Fruit fly (Drosophila melanogaster) whole organism, embryonic: ENCODE data around the gene Pop5.

Experiments used
- Atf6 ChIP-seq: fragments of 200-800 bp; sonication (Bioruptor generic); IDR thresholded peaks from 2 replicates; pipeline ENCODE4 v1.3.6; 2022; ENCODE audit warnings: missing biosample characterization, missing genetic modification characterization
- Bteb2 ChIP-seq: fragments of 200-800 bp; sonication (Bioruptor generic); optimal IDR thresholded peaks from 2 replicates; lab custom pipeline; 2016; ENCODE audit warnings: missing biosample characterization, missing genetic modification characterization
- CG11560 ChIP-seq: fragments of 200-800 bp; sonication (Bioruptor generic); IDR thresholded peaks from 3 replicates; pipeline ENCODE4 v1.3.6; 2022; ENCODE audit warnings: missing biosample characterization, missing genetic modification characterization
- CG11695 ChIP-seq: fragments of 200-800 bp; sonication (Bioruptor generic); IDR thresholded peaks from 3 replicates; pipeline ENCODE4 v1.3.6; 2022; ENCODE audit warnings: missing biosample characterization, missing genetic modification characterization
- CG12071 ChIP-seq: fragments of 200-800 bp; sonication (Bioruptor generic); optimal IDR thresholded peaks from 3 replicates; lab custom pipeline; 2018; ENCODE audit warnings: missing biosample characterization, mild to moderate bottlenecking, missing genetic modification characterization
- CG12155 ChIP-seq: fragments of 200-800 bp; sonication (Bioruptor generic); optimal IDR thresholded peaks from 3 replicates; lab custom pipeline; 2016; ENCODE audit warnings: missing biosample characterization, missing genetic modification characterization
- CG14710 ChIP-seq: fragments of 200-800 bp; sonication (Bioruptor generic); optimal IDR thresholded peaks from 3 replicates; lab custom pipeline; 2019; ENCODE audit warnings: missing biosample characterization, mild to moderate bottlenecking, missing genetic modification characterization, moderate library complexity
- CG1529 ChIP-seq: fragments of 200-800 bp; sonication (Bioruptor generic); optimal IDR thresholded peaks from 3 replicates; lab custom pipeline; 2018; ENCODE audit warnings: missing biosample characterization, missing genetic modification characterization
- CG1603 ChIP-seq: fragments of 200-800 bp; sonication (Bioruptor generic); optimal IDR thresholded peaks from 2 replicates; lab custom pipeline; 2019; ENCODE audit warnings: missing biosample characterization, mild to moderate bottlenecking, missing genetic modification characterization, moderate library complexity
- CG17359 ChIP-seq: fragments of 200-800 bp; sonication (Bioruptor generic); optimal IDR thresholded peaks from 3 replicates; lab custom pipeline; 2018; ENCODE audit warnings: missing biosample characterization, mild to moderate bottlenecking, missing genetic modification characterization, moderate library complexity
- CG17568 ChIP-seq: fragments of 200-800 bp; sonication (Bioruptor generic); optimal IDR thresholded peaks from 2 replicates; lab custom pipeline; 2018; ENCODE audit warnings: missing biosample characterization, mild to moderate bottlenecking, missing genetic modification characterization, moderate library complexity
- CG18619 ChIP-seq: fragments of 200-800 bp; sonication (Bioruptor generic); optimal IDR thresholded peaks from 3 replicates; lab custom pipeline; 2017; ENCODE audit warnings: missing biosample characterization, mild to moderate bottlenecking, missing genetic modification characterization
- CG2875 ChIP-seq: fragments of 200-800 bp; sonication (Bioruptor generic); optimal IDR thresholded peaks from 2 replicates; lab custom pipeline; 2017; ENCODE audit warnings: missing biosample characterization, mild to moderate bottlenecking, missing genetic modification characterization, missing genetic modification reagents
- CG3726 ChIP-seq: fragments of 200-800 bp; sonication (Bioruptor generic); IDR thresholded peaks from 3 replicates; pipeline ENCODE4, ENCODE4 v1.3.6; 2022; ENCODE audit warnings: missing biosample characterization, missing genetic modification characterization
- CG4404 ChIP-seq: fragments of 200-800 bp; sonication (Bioruptor generic); IDR thresholded peaks from 2 replicates; pipeline ENCODE4 v1.3.6; 2022; ENCODE audit warnings: missing biosample characterization, missing genetic modification characterization
- CG7271 ChIP-seq: fragments of 200-800 bp; sonication (Bioruptor generic); optimal IDR thresholded peaks from 2 replicates; lab custom pipeline; 2018; ENCODE audit warnings: missing biosample characterization, mild to moderate bottlenecking, missing genetic modification characterization, moderate library complexity
- CG8388 ChIP-seq: fragments of 200-800 bp; sonication (Bioruptor generic); optimal IDR thresholded peaks from 2 replicates; lab custom pipeline; 2019; ENCODE audit warnings: missing biosample characterization, mild to moderate bottlenecking, missing genetic modification characterization, moderate library complexity
- D19B ChIP-seq: fragments of 200-800 bp; sonication (Bioruptor generic); optimal IDR thresholded peaks from 2 replicates; lab custom pipeline; 2017; ENCODE audit warnings: missing biosample characterization, mild to moderate bottlenecking, missing genetic modification characterization
- Dip2 ChIP-seq: fragments of 200-800 bp; sonication (Bioruptor generic); IDR thresholded peaks from 2 replicates; pipeline ENCODE4 v1.3.6; 2022; ENCODE audit warnings: missing biosample characterization, missing genetic modification characterization
- Doc2 ChIP-seq: fragments of 200-800 bp; sonication (Bioruptor generic); IDR thresholded peaks from 2 replicates; pipeline ENCODE4 v1.3.6; 2022; ENCODE audit warnings: missing biosample characterization, missing genetic modification characterization
- E2f1 ChIP-seq: fragments of 200-800 bp; sonication (Bioruptor generic); IDR thresholded peaks from 2 replicates; pipeline ENCODE4 v1.3.6; 2022; ENCODE audit warnings: missing biosample characterization, missing genetic modification characterization
- HmgZ ChIP-seq: fragments of 200-800 bp; sonication (Bioruptor generic); optimal IDR thresholded peaks from 2 replicates; lab custom pipeline; 2018; ENCODE audit warnings: missing biosample characterization, mild to moderate bottlenecking, missing genetic modification characterization
- Hr78 ChIP-seq, 2 experiments: fragments of 200-800 bp in 1 of 2; fragments of >200 bp in 1 of 2; sonication (Bioruptor generic) in 1 of 2; optimal IDR thresholded peaks; 2 replicates each; lab custom pipeline; 2017 to 2019; ENCODE audit warnings: missing biosample characterization in 2 of 2, missing genetic modification characterization in 2 of 2, mild to moderate bottlenecking in 1 of 2, moderate library complexity in 1 of 2
- Med ChIP-seq: fragments of 200-800 bp; sonication (Bioruptor generic); peaks from one replicate; lab custom pipeline; 2016; ENCODE audit warnings: missing biosample characterization, missing genetic modification characterization, mild to moderate bottlenecking, inconsistent platforms, moderate library complexity
- NC2α ChIP-seq: fragments of 200-800 bp; sonication (Bioruptor generic); optimal IDR thresholded peaks from 2 replicates; lab custom pipeline; 2016; ENCODE audit warnings: missing biosample characterization, missing genetic modification characterization
- Nf-YA ChIP-seq: fragments of 200-800 bp; sonication (Bioruptor generic); IDR thresholded peaks from 2 replicates; pipeline ENCODE4 v1.3.6; 2022; ENCODE audit warnings: missing biosample characterization, missing genetic modification characterization
- Nf-YB ChIP-seq: fragments of 200-800 bp; sonication (Bioruptor generic); optimal IDR thresholded peaks from 3 replicates; lab custom pipeline; 2019; ENCODE audit warnings: missing biosample characterization, mild to moderate bottlenecking, missing genetic modification characterization, moderate library complexity
- Usf ChIP-seq: fragments of 200-800 bp; sonication (Bioruptor generic); optimal IDR thresholded peaks from 2 replicates; lab custom pipeline; 2017; ENCODE audit warnings: missing genotype, missing biosample characterization, missing genetic modification characterization
- amos ChIP-seq: fragments of 200-800 bp; sonication (Bioruptor generic); IDR thresholded peaks from 2 replicates; pipeline ENCODE4 v1.3.6; 2022; ENCODE audit warnings: missing biosample characterization, missing genetic modification characterization; ENCODE audit not compliant: partially characterized antibody
- ash1 ChIP-seq: fragments of 200-800 bp; sonication (Bioruptor generic); optimal IDR thresholded peaks from 2 replicates; lab custom pipeline; 2018; ENCODE audit warnings: missing biosample characterization, mild to moderate bottlenecking, missing genetic modification characterization
- bcd ChIP-seq: fragments of 200-800 bp; sonication (Bioruptor generic); optimal IDR thresholded peaks from 2 replicates; lab custom pipeline; 2017; ENCODE audit warnings: missing biosample characterization, mild to moderate bottlenecking, missing genetic modification characterization
- ftz-f1 ChIP-seq: fragments of 200-800 bp; sonication (Bioruptor generic); optimal IDR thresholded peaks from 2 replicates; lab custom pipeline; 2016; ENCODE audit warnings: missing biosample characterization, missing genetic modification characterization
- ham ChIP-seq: fragments of 200-800 bp; sonication (Bioruptor generic); IDR thresholded peaks from 2 replicates; pipeline ENCODE4 v1.3.6; 2022; ENCODE audit warnings: missing biosample characterization, missing genetic modification characterization
- hbn ChIP-seq: fragments of 200-800 bp; sonication (Bioruptor generic); IDR thresholded peaks from 2 replicates; pipeline ENCODE4 v1.3.6; 2022; ENCODE audit warnings: missing biosample characterization, missing genetic modification characterization; ENCODE audit not compliant: partially characterized antibody
- hkb ChIP-seq, 2 experiments: fragments of 200-800 bp in 1 of 2; fragments of >200 bp in 1 of 2; sonication (Bioruptor generic) in 1 of 2; IDR thresholded peaks in 1 of 2; optimal IDR thresholded peaks in 1 of 2; 2 replicates each; pipeline versions ENCODE4 v1.3.6 to Lab custom; 2017 to 2022; ENCODE audit warnings: missing biosample characterization in 1 of 2, missing genetic modification characterization in 1 of 2
- lov ChIP-seq, 2 experiments: fragments of 200-800 bp in 1 of 2; fragments of >200 bp in 1 of 2; sonication (Bioruptor generic) in 1 of 2; IDR thresholded peaks in 1 of 2; optimal IDR thresholded peaks in 1 of 2; 2 replicates in 1 of 2; 3 replicates in 1 of 2; pipeline versions ENCODE4 v1.3.6 to Lab custom; 2017 to 2022; ENCODE audit warnings: missing biosample characterization in 1 of 2, missing genetic modification characterization in 1 of 2
- nmo ChIP-seq: fragments of 200-800 bp; sonication (Bioruptor generic); optimal IDR thresholded peaks from 2 replicates; lab custom pipeline; 2018; ENCODE audit warnings: missing biosample characterization, mild to moderate bottlenecking, missing genetic modification characterization, moderate library complexity
- pnt ChIP-seq: fragments of 200-800 bp; sonication (Bioruptor generic); optimal IDR thresholded peaks from 3 replicates; lab custom pipeline; 2016; ENCODE audit warnings: missing biosample characterization, missing genetic modification characterization
- sens ChIP-seq: fragments of 200-800 bp; sonication (Bioruptor generic); peaks from one replicate; lab custom pipeline; 2016; ENCODE audit warnings: missing biosample characterization, missing genetic modification characterization
- sna ChIP-seq: fragments of 200-800 bp; sonication (Bioruptor generic); IDR thresholded peaks from 2 replicates; pipeline ENCODE4 v1.3.6; 2022; ENCODE audit warnings: missing biosample characterization, missing genetic modification characterization; ENCODE audit not compliant: partially characterized antibody
- sqz ChIP-seq: fragments of 200-800 bp; sonication (Bioruptor generic); optimal IDR thresholded peaks from 3 replicates; lab custom pipeline; 2018; ENCODE audit warnings: missing biosample characterization, mild to moderate bottlenecking, missing genetic modification characterization
- sug ChIP-seq: fragments of 200-800 bp; optimal IDR thresholded peaks from 2 replicates; lab custom pipeline; 2019; ENCODE audit warnings: missing biosample characterization, mild to moderate bottlenecking, missing genetic modification characterization, moderate library complexity
- tin ChIP-seq: fragments of 200-800 bp; sonication (Bioruptor generic); optimal IDR thresholded peaks from 3 replicates; lab custom pipeline; 2016; ENCODE audit warnings: missing biosample characterization, missing genetic modification characterization
- tll ChIP-seq, 2 experiments: fragments of 200-800 bp in 1 of 2; fragments of >200 bp in 1 of 2; sonication (Bioruptor generic) in 1 of 2; optimal IDR thresholded peaks; 2 replicates each; lab custom pipeline; 2017 to 2019; ENCODE audit warnings: missing biosample characterization in 2 of 2, missing genetic modification characterization in 2 of 2, mild to moderate bottlenecking in 1 of 2, moderate library complexity in 1 of 2
- tx ChIP-seq: fragments of 200-800 bp; sonication (Bioruptor generic); optimal IDR thresholded peaks from 2 replicates; lab custom pipeline; 2016; ENCODE audit warnings: missing biosample characterization, missing genetic modification characterization
- unc-4 ChIP-seq: fragments of 200-800 bp; sonication (Bioruptor generic); IDR thresholded peaks from 2 replicates; pipeline ENCODE4 v1.3.6; 2022; ENCODE audit warnings: missing biosample characterization, missing genetic modification characterization; ENCODE audit not compliant: partially characterized antibody
- usp ChIP-seq: fragments of >200 bp; optimal IDR thresholded peaks from 2 replicates; lab custom pipeline; 2017; ENCODE audit warnings: missing biosample characterization, missing genetic modification characterization

Pop5 gene

dm6 chr3L:17012017-17012719 lies 32.7 kb downstream of the Pop5 start, which contains the start of gene CG3764:
TSS of gene CG3764 (minus strand) at chr3L:17012565.
- TF ChIP-seq tin (GFP tag; lab: Kevin White, UChicago) (peak; percentile 51), lov (optimal IDR thresholded peaks at IDR 0.05; lab: Kevin White, UChicago) (no peak), lov (GFP tag; IDR thresholded peaks at IDR 0.05; lab: Robert Waterston, UW) (peak; percentile 86), NC2α (peak; percentile 53), CG12071 (peak; percentile 91), CG1529 (GFP tag; lab: Kevin White, UChicago) (peak; percentile 77), HmgZ (tag; lab: Kevin White, UChicago) (peak; percentile 90), CG12155 (GFP tag; lab: Kevin White, UChicago) (no peak), D19B (GFP tag; lab: Kevin White, UChicago) (peak; percentile 43), tll (GFP tag; optimal IDR thresholded peaks at IDR 0.05; lab: Kevin White, UChicago) (peak in 1 of 2 experiments; percentile 92), Bteb2 (peak; percentile 32), pnt (GFP tag; lab: Kevin White, UChicago) (peak; percentile 60), Usf (GFP tag; lab: Kevin White, UChicago) (peak; percentile 34), hkb (optimal IDR thresholded peaks at IDR 0.05; lab: Kevin White, UChicago) (no peak), hkb (GFP tag; IDR thresholded peaks at IDR 0.05; lab: Robert Waterston, UW) (peak; percentile 70), sqz (GFP tag; lab: Kevin White, UChicago) (peak; percentile 87), CG14710 (tag; lab: Kevin White, UChicago) (peak; percentile 100), CG18619 (GFP tag; lab: Kevin White, UChicago) (peak; percentile 77), amos (GFP tag; lab: Robert Waterston, UW) (peak; percentile 45; the same call in 1 of the 2 replicates), CG11560 (no peak), CG3726 (GFP tag; lab: Robert Waterston, UW) (peak; percentile 48; the same call in 1 of the 3 replicates), Nf-YB (GFP tag; lab: Kevin White, UChicago) (peak; percentile 65), Med (GFP tag; lab: Kevin White, UChicago) (peak; percentile 98), Dip2 (no peak), nmo (GFP tag; lab: Kevin White, UChicago) (peak; percentile 70), CG17359 (peak; percentile 86), sens (peak; percentile 94), hbn (no peak), CG17568 (GFP tag; lab: Kevin White, UChicago) (peak; percentile 82), Nf-YA (GFP tag; lab: Robert Waterston, UW) (0 out of 2 replicates have a peak, but pooled peaks have one; percentile 37), sug (tag; lab: Kevin White, UChicago) (peak; percentile 80), CG1603 (peak; percentile 92), bcd (GFP tag; lab: Kevin White, UChicago) (peak; percentile 82), unc-4 (GFP tag; lab: Robert Waterston, UW) (peak; percentile 35), CG2875 (GFP tag; lab: Kevin White, UChicago) (peak; percentile 87), ham (no peak), tx (GFP tag; lab: Kevin White, UChicago) (peak; percentile 47), sna (GFP tag; lab: Robert Waterston, UW) (no peak), CG7271 (tag; lab: Kevin White, UChicago) (peak; percentile 72), usp (GFP tag; lab: Kevin White, UChicago) (no peak), E2f1 (GFP tag; lab: Robert Waterston, UW) (0 out of 2 replicates have a peak, but pooled peaks have one; percentile 24), CG11695 (GFP tag; lab: Robert Waterston, UW) (peak; percentile 74), Hr78 (GFP tag; optimal IDR thresholded peaks at IDR 0.05; lab: Kevin White, UChicago) (no peak), Doc2 (GFP tag; lab: Robert Waterston, UW) (no peak), Atf6 (GFP tag; lab: Robert Waterston, UW) (0 out of 2 replicates have a peak, but pooled peaks have one; percentile 53), ash1 (GFP tag; lab: Kevin White, UChicago) (peak; percentile 89), ftz-f1 (GFP tag; lab: Kevin White, UChicago) (peak; percentile 85), CG4404 (GFP tag; lab: Robert Waterston, UW) (peak; percentile 10; the same call in 1 of the 2 replicates), CG8388 (GFP tag; lab: Kevin White, UChicago) (peak; percentile 64)
